Worm (Caenorhabditis elegans) whole organism, L4/young adult: Measurements from ENCODE around the gene srw-97.

Experiments used
- W03F9.2 ChIP-seq: fragments of 150-350 bp; optimal IDR thresholded peaks from 2 replicates; lab custom pipeline; 2014; ENCODE audit warnings: missing biosample characterization, missing genetic modification characterization
- dao-5 ChIP-seq: sonication (generic microtip); optimal IDR thresholded peaks from 2 replicates; lab custom pipeline; 2016; ENCODE audit warnings: missing genotype, missing genetic modification characterization, moderate library complexity, missing compliant biosample characterization
- him-1 ChIP-seq: sonication (generic microtip); optimal IDR thresholded peaks from 2 replicates; lab custom pipeline; 2016; ENCODE audit warnings: missing genotype, missing genetic modification reagents, missing genetic modification characterization, missing compliant biosample characterization

Gene srw-97

DNA sequence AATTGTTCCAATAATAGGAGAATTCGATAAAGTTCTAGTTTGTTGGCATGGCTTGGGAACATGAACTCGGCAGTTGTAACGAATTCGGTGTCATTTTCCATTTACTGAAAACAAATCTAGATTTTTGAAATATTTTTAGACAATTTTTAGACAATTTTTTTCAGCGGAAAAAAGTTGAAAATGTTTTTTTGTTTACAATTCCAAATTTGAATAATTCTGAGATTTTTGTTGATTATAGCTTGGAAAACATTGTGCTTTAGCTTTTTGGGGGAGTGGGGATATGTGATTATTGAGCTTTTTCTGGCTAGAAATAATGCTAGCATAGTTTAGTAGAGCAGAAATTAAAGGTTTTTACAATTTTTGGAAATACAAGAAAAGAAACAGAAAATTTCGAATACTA, at the start of gene srw-97:
TSS of gene srw-97 (minus strand) at position 101 of the 400 bp plus-strand sequence.
- no peak for TF ChIP-seq him-1 (tag; lab: Kevin White, UChicago)
- no peak for TF ChIP-seq W03F9.2 (tag; lab: Kevin White, UChicago)
- TF ChIP-seq dao-5, result no peak

DNA sequence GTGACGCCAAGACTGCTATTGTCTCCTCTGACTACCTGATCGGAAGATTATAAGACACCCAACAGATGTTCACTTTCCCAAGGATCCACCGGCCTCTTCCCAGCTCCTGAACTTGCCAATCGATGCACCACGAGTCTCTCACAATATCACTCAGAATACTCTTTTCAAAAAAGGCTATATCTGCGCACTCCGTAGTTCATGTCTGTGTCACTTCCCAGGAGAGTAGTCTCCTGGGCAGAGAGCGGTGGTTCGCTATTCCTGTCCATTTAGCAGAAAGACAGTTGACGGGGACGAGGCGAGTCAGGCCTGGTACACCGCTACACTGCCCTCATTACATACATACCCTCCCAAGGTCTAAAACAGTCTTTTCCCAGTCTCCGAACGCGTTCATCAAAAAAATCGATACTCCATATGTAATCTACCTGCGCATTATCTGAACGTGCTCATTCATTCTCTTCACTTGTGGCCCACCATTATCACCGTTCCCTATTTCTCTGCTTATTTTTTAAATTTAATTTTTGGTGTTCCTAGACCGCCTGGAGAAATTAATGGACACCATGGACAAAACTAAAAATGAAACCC, 46.0 kb upstream of the srw-97 start, which contains the start of gene btb-6:
TSS of gene btb-6 (plus strand) at position 532 of the 582 bp plus-strand sequence.
- TF ChIP-seq dao-5 (no peak), him-1 (tag; lab: Kevin White, UChicago) (no peak), W03F9.2 (tag; lab: Kevin White, UChicago) (no peak)

DNA sequence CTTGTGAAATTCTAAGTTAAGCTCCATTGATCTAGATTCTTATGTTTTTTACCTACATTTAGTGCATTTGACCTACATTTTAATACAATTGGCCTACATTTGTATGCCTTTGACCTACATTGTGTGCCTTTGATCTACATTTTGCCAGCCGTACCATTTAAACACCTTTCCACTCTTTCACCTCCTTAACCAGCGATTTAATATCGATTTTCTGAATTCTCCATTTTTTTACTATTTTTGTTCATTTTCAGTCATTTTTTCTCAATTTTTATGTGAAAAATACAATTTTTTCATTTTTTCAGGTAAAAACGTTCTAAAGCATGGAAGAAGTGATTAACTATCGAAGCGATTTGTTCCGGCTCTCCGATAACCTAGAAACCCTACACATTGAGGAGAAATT, 44.1 kb upstream of the srw-97 start, which contains the start of gene btb-7:
TSS of gene btb-7 (plus strand) at position 301 of the 400 bp plus-strand sequence.
- TF ChIP-seq him-1 (tag; lab: Kevin White, UChicago) (no peak), W03F9.2 (tag; lab: Kevin White, UChicago) (no peak), dao-5 (no peak)

DNA sequence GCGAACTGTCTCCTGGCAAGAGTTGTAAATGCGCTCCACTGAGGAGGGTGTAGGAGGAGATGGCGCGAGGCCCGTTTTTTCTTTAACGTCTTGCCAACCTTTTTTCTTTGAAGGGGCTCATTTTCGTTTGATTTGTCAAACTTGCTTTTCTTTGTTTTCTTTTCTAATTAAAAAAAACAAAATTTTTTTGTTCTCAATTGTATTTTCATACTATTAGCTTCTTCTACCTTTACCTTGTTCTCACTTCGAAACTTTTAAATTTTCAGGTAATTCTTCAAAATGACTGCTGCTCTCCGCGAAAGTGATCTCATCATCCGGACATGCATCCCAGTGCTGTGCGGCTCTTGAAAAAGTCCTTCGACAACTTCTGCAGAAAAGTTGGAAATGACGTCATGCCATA, 41.1 kb upstream of the srw-97 start, which contains the start of gene fbxa-184:
TSS of gene fbxa-184 (plus strand) at position 301 of the 400 bp plus-strand sequence.
- TF ChIP-seq dao-5 (no peak), W03F9.2 (tag; lab: Kevin White, UChicago) (no peak), him-1 (tag; lab: Kevin White, UChicago) (no peak)

DNA sequence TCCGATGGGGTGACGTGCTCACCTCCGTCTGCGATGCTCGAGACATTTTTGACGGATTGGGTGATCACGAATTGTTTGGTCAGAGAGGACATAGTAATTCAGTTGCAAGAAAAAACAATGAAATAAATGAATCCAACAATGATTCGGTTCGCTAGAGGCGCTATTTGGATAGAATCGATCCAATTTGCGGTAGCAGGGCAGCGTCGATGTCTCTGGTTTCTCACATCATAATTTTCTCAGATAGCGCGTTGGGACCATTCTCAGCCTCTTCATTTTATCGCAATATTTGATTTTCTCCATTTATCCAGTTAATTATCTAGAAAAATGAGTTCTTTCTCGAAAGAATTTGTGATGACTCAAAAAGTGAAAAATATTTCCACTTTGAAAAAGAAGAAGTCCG, 37.6 kb upstream of the srw-97 start, which contains the start of gene sdz-18:
TSS of gene sdz-18 (minus strand) at position 101 of the 400 bp plus-strand sequence.
- TF ChIP-seq W03F9.2 (tag; lab: Kevin White, UChicago) (no peak), dao-5 (no peak), him-1 (tag; lab: Kevin White, UChicago) (no peak)

DNA sequence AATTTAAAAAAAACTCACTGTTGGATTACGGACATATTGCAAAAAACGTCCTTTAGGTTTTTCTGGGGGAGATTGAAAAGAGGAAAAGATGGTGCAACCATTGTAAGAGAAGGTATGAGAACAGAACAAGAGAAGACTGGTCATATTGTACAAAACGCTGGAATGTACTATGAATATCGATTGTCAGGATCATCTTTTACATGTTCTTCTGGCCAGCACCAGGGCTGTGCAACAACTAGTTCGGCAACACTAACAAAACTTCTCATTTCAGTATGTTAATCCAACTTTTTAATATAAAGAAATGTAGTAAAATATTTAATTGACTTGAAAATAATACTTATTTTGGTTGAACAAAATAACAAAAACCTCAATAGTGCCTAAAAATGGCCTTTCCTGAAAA, 34.5 kb upstream of the srw-97 start, which contains the start of gene fbxb-47:
TSS of gene fbxb-47 (minus strand) at position 101 of the 400 bp plus-strand sequence.
- TF ChIP-seq W03F9.2 (tag; lab: Kevin White, UChicago) (no peak), dao-5 (no peak), him-1 (tag; lab: Kevin White, UChicago) (no peak)

DNA sequence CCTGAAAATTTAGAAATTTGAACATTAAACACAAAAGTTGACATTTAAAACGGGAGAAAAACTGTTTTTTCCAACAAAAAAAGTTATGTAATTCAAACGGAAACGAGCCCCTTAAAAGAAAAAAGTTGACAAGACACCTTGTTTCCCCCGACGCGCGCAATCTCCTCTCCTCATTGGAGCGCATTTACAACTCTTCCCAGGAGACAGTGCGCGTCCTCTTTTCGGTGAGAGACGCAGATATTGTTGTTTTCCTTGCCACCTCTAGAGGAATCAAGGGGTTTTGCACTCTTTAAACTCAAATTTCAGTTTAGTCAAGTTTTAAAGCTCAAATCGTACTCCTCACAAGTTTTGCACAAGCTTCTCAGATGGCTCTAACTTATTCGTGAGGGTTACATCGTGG, 27.0 kb upstream of the srw-97 start, which contains the start of gene F58E1.13:
TSS of gene F58E1.13 (minus strand) at position 12 of the 400 bp plus-strand sequence.
- no peak for TF ChIP-seq dao-5
- TF ChIP-seq W03F9.2 (tag; lab: Kevin White, UChicago), result no peak
- no peak for TF ChIP-seq him-1 (tag; lab: Kevin White, UChicago)

DNA sequence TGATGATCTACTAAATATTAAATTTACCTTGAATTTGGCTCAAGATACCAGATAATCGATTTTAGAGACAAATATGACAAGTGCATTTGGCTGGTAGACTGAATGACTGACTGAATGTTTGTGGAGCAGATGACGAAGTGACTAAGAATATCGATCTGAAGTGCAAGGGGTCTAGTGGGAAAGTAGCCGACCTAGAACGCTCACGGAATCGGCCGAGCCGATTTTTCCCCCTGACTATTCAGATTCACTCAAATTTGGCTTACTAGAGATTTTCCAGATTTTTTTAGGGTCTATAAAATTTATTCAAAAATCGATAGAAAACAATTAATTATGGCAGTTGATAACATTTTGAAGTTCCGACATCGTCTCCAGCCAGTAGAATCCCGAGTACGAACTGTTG, 25.7 kb upstream of the srw-97 start, which contains the start of gene fbxc-26:
TSS of gene fbxc-26 (minus strand) at position 101 of the 400 bp plus-strand sequence.
- TF ChIP-seq him-1 (tag; lab: Kevin White, UChicago) (no peak), W03F9.2 (tag; lab: Kevin White, UChicago) (no peak), dao-5 (no peak)

DNA sequence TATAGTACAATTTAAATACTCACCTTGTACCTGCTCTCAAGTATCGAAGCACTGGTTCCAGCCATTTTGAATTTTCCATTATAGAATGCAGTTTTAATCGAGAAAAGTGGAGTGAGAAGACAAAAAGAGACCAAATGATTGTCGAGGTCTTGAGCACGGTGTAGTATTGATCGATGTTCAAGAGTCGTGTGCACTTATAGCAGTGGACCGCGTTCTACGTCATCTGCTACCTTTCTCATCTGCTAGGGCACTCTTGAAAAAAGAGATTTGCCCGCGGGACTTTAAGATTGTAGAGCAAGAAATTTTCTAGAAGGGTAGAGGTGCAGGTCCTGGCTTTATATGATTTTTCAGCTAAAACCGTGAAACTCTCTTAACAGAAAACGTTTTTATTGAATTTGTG, 24.0 kb upstream of the srw-97 start, which contains the start of gene fbxc-21:
TSS of gene fbxc-21 (minus strand) at position 101 of the 400 bp plus-strand sequence.
- TF ChIP-seq W03F9.2 (tag; lab: Kevin White, UChicago) (no peak), dao-5 (no peak), him-1 (tag; lab: Kevin White, UChicago) (no peak)

DNA sequence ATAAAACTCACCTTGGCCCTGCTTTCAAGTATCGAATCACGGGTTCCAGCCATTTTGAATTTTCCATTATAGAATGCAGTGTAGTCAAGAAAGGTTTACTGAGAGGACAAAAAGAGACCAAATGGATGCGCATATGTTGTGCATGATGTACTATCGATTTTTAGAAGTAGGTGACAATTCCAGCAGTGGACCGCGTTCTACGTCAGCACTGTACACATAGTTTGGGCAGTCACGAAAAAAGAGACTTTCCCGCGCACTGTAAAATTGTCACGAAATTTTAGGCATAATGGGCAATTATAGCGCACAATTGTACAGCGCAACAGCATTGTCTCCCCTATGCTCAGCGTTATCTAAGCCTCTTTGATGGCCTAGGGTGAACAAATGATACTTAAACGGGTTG, 22.2 kb upstream of the srw-97 start, which contains the start of gene fbxc-22:
TSS of gene fbxc-22 (minus strand) at position 101 of the 400 bp plus-strand sequence.
- TF ChIP-seq dao-5 (no peak), him-1 (tag; lab: Kevin White, UChicago) (no peak), W03F9.2 (tag; lab: Kevin White, UChicago) (no peak)

DNA sequence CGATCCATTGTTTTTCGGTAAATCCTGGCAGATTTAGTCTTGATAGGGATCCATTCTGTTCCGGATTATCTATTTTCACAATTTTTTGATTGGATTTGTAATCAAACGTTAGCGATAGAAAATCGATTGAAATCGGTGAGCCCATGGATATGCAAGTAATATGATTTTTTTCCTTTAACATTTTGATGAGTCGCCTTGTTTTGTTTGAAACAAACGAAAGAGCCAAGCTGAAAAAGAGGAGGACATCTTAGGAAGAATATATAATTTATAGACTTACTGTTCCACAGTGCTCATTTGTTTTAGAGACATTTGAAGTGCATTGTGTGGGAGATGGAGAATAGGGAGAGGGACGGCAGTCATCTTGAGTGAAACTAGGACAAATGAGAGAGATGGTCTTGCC, 20.0 kb upstream of the srw-97 start, which contains the start of the genes fbxb-18 and fbxb-19:
TSS of gene fbxb-18 (minus strand) at position 101 of the 400 bp plus-strand sequence.
TSS of gene fbxb-19 (minus strand) at position 369 of the 400 bp plus-strand sequence.
- TF ChIP-seq dao-5 (no peak), him-1 (tag; lab: Kevin White, UChicago) (no peak), W03F9.2 (tag; lab: Kevin White, UChicago) (no peak)

DNA sequence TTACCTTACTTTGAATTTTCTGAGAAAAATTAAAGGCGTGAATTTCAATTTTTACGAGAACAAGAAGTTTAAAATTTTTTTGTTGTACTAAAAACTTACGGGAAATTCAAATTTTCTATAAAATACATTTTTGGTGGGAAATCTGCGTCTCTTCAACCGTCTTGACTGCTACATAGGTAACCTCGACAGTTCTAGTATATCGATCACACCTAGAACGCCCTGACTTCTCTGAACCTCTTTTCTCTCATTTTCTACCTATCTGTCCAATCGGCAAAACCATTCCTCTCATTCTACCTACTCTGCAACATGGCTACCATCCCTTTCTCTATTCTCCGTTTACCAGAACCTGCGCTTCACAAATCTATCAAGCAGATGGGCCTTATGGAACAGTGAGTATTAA, 14.9 kb upstream of the srw-97 start, which contains the start of gene fbxb-25:
TSS of gene fbxb-25 (plus strand) at position 301 of the 400 bp plus-strand sequence.
- TF ChIP-seq W03F9.2 (tag; lab: Kevin White, UChicago) (no peak), him-1 (tag; lab: Kevin White, UChicago) (no peak), dao-5 (no peak)

DNA sequence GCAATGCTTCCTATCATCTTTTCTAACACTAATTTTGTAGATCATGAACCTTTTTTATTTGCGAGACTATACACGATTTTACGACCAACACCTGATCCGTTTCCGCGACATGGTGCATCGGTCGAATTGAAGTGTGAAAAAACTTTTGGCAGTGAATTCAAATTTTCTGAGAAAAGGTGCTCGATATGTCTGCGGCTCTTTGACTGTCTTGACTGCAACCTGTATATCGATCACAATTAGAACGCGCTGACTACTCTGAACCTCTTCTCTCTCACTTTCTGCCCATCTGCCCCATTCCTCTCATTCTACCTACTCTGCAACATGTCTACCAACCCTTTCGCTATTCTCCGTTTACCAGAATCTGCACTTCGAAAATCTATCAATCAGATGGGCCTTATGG, 13.4 kb upstream of the srw-97 start, which contains the start of gene fbxb-26:
TSS of gene fbxb-26 (plus strand) at position 301 of the 400 bp plus-strand sequence.
- no peak for TF ChIP-seq W03F9.2 (tag; lab: Kevin White, UChicago)
- TF ChIP-seq dao-5, result no peak
- no peak for TF ChIP-seq him-1 (tag; lab: Kevin White, UChicago)

DNA sequence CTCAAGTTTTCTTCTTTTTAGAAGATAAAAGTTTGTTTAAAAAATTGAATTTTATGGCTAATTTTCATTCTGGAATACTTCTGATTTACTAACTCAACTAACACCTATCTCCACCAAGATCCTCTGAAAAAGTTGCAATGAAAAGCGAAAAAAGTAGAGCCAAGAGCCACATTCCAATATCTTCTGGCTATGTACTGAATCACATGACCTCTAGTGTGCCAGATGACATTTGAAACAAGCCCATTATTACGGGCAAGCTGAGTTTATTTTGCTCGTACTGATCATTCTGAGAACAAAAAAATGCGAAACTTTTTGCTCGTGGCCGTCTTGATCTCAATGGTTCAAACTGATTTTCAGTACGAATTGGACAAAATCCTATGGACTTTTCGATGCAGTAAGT, 10.3 kb upstream of the srw-97 start, which contains the start of gene irld-36:
TSS of gene irld-36 (plus strand) at position 301 of the 400 bp plus-strand sequence.
- TF ChIP-seq him-1 (tag; lab: Kevin White, UChicago) (no peak), W03F9.2 (tag; lab: Kevin White, UChicago) (no peak), dao-5 (no peak)
